Worm (Caenorhabditis elegans) whole organism, L4 larva: ENCODE measurements around the gene C25A8.1.

Experiments
- F10B5.3 ChIP-seq: sonication (generic microtip); optimal IDR thresholded peaks from 2 replicates; lab custom pipeline; 2016; ENCODE audit warnings: mild to moderate bottlenecking, missing genetic modification characterization, missing compliant biosample characterization
- F26F4.8 ChIP-seq: fragments of 200-800 bp; sonication (Bioruptor generic); conservative IDR thresholded peaks from 2 replicates; pipeline ENCODE4 v1.3.6; 2022; ENCODE audit warnings: missing genetic modification characterization, missing compliant biosample characterization
- F44E2.7 ChIP-seq: fragments of 200-800 bp; sonication (Bioruptor generic); IDR thresholded peaks from 2 replicates; pipeline ENCODE4 v2.1.2; 2022; ENCODE audit warnings: missing genetic modification characterization, missing compliant biosample characterization
- F49E8.2 ChIP-seq: sonication (generic microtip); optimal IDR thresholded peaks from 2 replicates; lab custom pipeline; 2016; ENCODE audit warnings: missing compliant biosample characterization, mild to moderate bottlenecking, missing genetic modification characterization, borderline replicate concordance
- Y105C5A.15 ChIP-seq: fragments of 200-800 bp; sonication (Bioruptor generic); IDR thresholded peaks from 2 replicates; pipeline ENCODE4 v1.3.6; 2022; ENCODE audit warnings: missing genetic modification characterization, missing compliant biosample characterization
- Y75B8A.6 ChIP-seq: fragments of 200-800 bp; sonication (Bioruptor generic); IDR thresholded peaks from 2 replicates; pipeline ENCODE4 v1.3.6; 2022; ENCODE audit warnings: missing genetic modification reagents, missing genetic modification characterization, missing compliant biosample characterization
- ZK337.2 ChIP-seq: fragments of 200-800 bp; sonication (Bioruptor generic); IDR thresholded peaks from 2 replicates; pipeline ENCODE4 v1.3.6; 2022; ENCODE audit warnings: missing genetic modification reagents, missing genetic modification characterization, missing compliant biosample characterization
- aha-1 ChIP-seq: fragments of 150-350 bp; peaks from one replicate; lab custom pipeline; 2014; ENCODE audit warnings: missing biosample characterization, missing genetic modification characterization
- aly-2 ChIP-seq: sonication (generic microtip); optimal IDR thresholded peaks from 2 replicates; lab custom pipeline; 2018; ENCODE audit warnings: missing biosample characterization, missing genetic modification characterization
- ceh-32 ChIP-seq: sonication (generic microtip); optimal IDR thresholded peaks from 2 replicates; lab custom pipeline; 2016; ENCODE audit warnings: mild to moderate bottlenecking, missing genetic modification characterization, missing compliant biosample characterization; ENCODE audit not compliant: poor library complexity
- ceh-62 ChIP-seq: sonication (generic microtip); optimal IDR thresholded peaks from 2 replicates; lab custom pipeline; 2017; ENCODE audit warnings: missing biosample characterization, missing genetic modification characterization
- ceh-82 ChIP-seq: sonication (generic microtip); optimal IDR thresholded peaks from 2 replicates; lab custom pipeline; 2017; ENCODE audit warnings: missing biosample characterization, missing genetic modification characterization
- ces-1 ChIP-seq: fragments of 150-350 bp; sonication (generic microtip); optimal IDR thresholded peaks from 4 replicates; lab custom pipeline; 2014; ENCODE audit warnings: missing biosample characterization, missing genetic modification reagents, missing genetic modification characterization
- cey-2 ChIP-seq: sonication (generic microtip); optimal IDR thresholded peaks from 3 replicates; lab custom pipeline; 2017; ENCODE audit warnings: missing genetic modification characterization, mild to moderate bottlenecking, missing compliant biosample characterization, antibody characterized with exemption, borderline replicate concordance; ENCODE audit not compliant: insufficient read depth
- daf-12 ChIP-seq: fragments of 150-350 bp; optimal IDR thresholded peaks from 2 replicates; lab custom pipeline; 2014; ENCODE audit warnings: missing biosample characterization, missing genetic modification reagents, missing genetic modification characterization
- daf-16 ChIP-seq, 3 experiments: sonication (generic microtip); optimal IDR thresholded peaks; 2 replicates each; lab custom pipeline; 2016 to 2017; ENCODE audit warnings: missing genetic modification characterization in 3 of 3, missing genetic modification reagents in 3 of 3, mild to moderate bottlenecking in 2 of 3, missing compliant biosample characterization in 2 of 3, missing biosample characterization in 1 of 3, moderate library complexity in 1 of 3
- dmd-6 ChIP-seq: fragments of 200-800 bp; sonication (Bioruptor generic); IDR thresholded peaks from 2 replicates; pipeline ENCODE4 v1.3.6; 2022; ENCODE audit warnings: missing genetic modification reagents, missing genetic modification characterization, missing compliant biosample characterization
- dmd-9 ChIP-seq: fragments of 200-800 bp; sonication (Bioruptor generic); IDR thresholded peaks from 2 replicates; pipeline ENCODE4 v1.3.6; 2022; ENCODE audit warnings: missing genetic modification reagents, missing genetic modification characterization, missing compliant biosample characterization
- duxl-1 ChIP-seq: sonication (generic microtip); optimal IDR thresholded peaks from 2 replicates; lab custom pipeline; 2016; ENCODE audit warnings: mild to moderate bottlenecking, missing genetic modification characterization, moderate library complexity, missing compliant biosample characterization; ENCODE audit not compliant: poor library complexity
- egl-43 ChIP-seq: fragments of 200-800 bp; sonication (Bioruptor generic); IDR thresholded peaks from 2 replicates; pipeline ENCODE4 v1.3.6; 2022; ENCODE audit warnings: missing genetic modification reagents, missing genetic modification characterization, missing compliant biosample characterization
- hif-1 ChIP-seq, 2 experiments: sonication (generic microtip); optimal IDR thresholded peaks; 2 replicates each; lab custom pipeline; 2016 to 2017; ENCODE audit warnings: missing compliant biosample characterization in 2 of 2, missing genetic modification characterization in 2 of 2, missing genetic modification reagents in 2 of 2, missing genotype in 2 of 2, mild to moderate bottlenecking in 1 of 2
- jun-1 ChIP-seq: fragments of 150-350 bp; optimal IDR thresholded peaks from 2 replicates; lab custom pipeline; 2014; ENCODE audit warnings: missing biosample characterization, missing genetic modification reagents, missing genetic modification characterization
- lim-7 ChIP-seq: fragments of 200-800 bp; sonication (Bioruptor generic); IDR thresholded peaks from 2 replicates; pipeline ENCODE4 v1.3.6; 2022; ENCODE audit warnings: missing genetic modification characterization, missing compliant biosample characterization
- lin-13 ChIP-seq: fragments of 150-350 bp; optimal IDR thresholded peaks from 2 replicates; lab custom pipeline; 2014; ENCODE audit warnings: missing biosample characterization, missing genetic modification reagents, missing genetic modification characterization
- lin-15B ChIP-seq: fragments of 150-350 bp; sonication (generic microtip); optimal IDR thresholded peaks from 3 replicates; lab custom pipeline; 2014; ENCODE audit warnings: missing biosample characterization, missing genetic modification characterization
- lin-39 ChIP-seq: fragments of 150-350 bp; optimal IDR thresholded peaks from 2 replicates; lab custom pipeline; 2014; ENCODE audit warnings: missing biosample characterization, missing genetic modification reagents, missing genetic modification characterization
- madf-5 ChIP-seq, 2 experiments: fragments of 200-800 bp; sonication (Bioruptor generic); IDR thresholded peaks; 2 replicates each; pipeline ENCODE4 v1.3.6; 2022; ENCODE audit warnings: missing compliant biosample characterization in 2 of 2, missing genetic modification characterization in 2 of 2
- madf-9 ChIP-seq: fragments of 200-800 bp; sonication (Bioruptor generic); conservative IDR thresholded peaks from 2 replicates; pipeline ENCODE4 v1.3.6; 2022; ENCODE audit warnings: missing genetic modification reagents, missing genetic modification characterization, missing compliant biosample characterization
- mdl-1 ChIP-seq, 2 experiments: fragments of 150-350 bp in 1 of 2; sonication (generic microtip) in 1 of 2; optimal IDR thresholded peaks; 2 replicates each; lab custom pipeline; 2014 to 2017; ENCODE audit warnings: missing biosample characterization in 2 of 2, missing genetic modification characterization in 2 of 2
- mdt-29 ChIP-seq: fragments of 200-800 bp; sonication (Bioruptor generic); IDR thresholded peaks from 2 replicates; pipeline ENCODE4 v1.3.6; 2022; ENCODE audit warnings: missing genetic modification reagents, missing genetic modification characterization, missing compliant biosample characterization
- mes-2 ChIP-seq: sonication (generic microtip); optimal IDR thresholded peaks from 2 replicates; lab custom pipeline; 2016; ENCODE audit warnings: missing genotype, mild to moderate bottlenecking, missing genetic modification characterization, missing compliant biosample characterization; ENCODE audit not compliant: poor library complexity, severe bottlenecking
- mxl-2 ChIP-seq: fragments of 200-800 bp; sonication (Bioruptor generic); conservative IDR thresholded peaks from 2 replicates; pipeline ENCODE4 v1.3.6; 2022; ENCODE audit warnings: missing genetic modification reagents, missing genetic modification characterization, missing compliant biosample characterization
- mxl-3 ChIP-seq: fragments of 200-800 bp; sonication (Bioruptor generic); optimal IDR thresholded peaks from 2 replicates; lab custom pipeline; 2018; ENCODE audit warnings: mild to moderate bottlenecking, missing genetic modification characterization, missing compliant biosample characterization
- nhr-10 ChIP-seq: fragments of 150-350 bp; optimal IDR thresholded peaks from 2 replicates; lab custom pipeline; 2014; ENCODE audit warnings: missing biosample characterization, missing genetic modification characterization
- nhr-11 ChIP-seq: fragments of 150-350 bp; optimal IDR thresholded peaks from 2 replicates; lab custom pipeline; 2014; ENCODE audit warnings: missing biosample characterization, missing genetic modification characterization
- nhr-42 ChIP-seq: fragments of 200-800 bp; sonication (Bioruptor generic); IDR thresholded peaks from 2 replicates; pipeline ENCODE4 v1.3.6; 2022; ENCODE audit warnings: missing genetic modification characterization, missing compliant biosample characterization
- nhr-48 ChIP-seq: sonication (generic microtip); optimal IDR thresholded peaks from 2 replicates; lab custom pipeline; 2016; ENCODE audit warnings: mild to moderate bottlenecking, missing genetic modification characterization, missing compliant biosample characterization
- nhr-6 ChIP-seq: fragments of 150-350 bp; optimal IDR thresholded peaks from 2 replicates; lab custom pipeline; 2014; ENCODE audit warnings: missing biosample characterization, missing genetic modification characterization
- pqm-1 ChIP-seq: sonication (generic microtip); optimal IDR thresholded peaks from 2 replicates; lab custom pipeline; 2017; ENCODE audit warnings: missing biosample characterization, missing genetic modification characterization
- rbr-2 ChIP-seq: sonication (generic microtip); optimal IDR thresholded peaks from 2 replicates; lab custom pipeline; 2016; ENCODE audit warnings: missing genotype, missing genetic modification characterization, missing compliant biosample characterization
- saeg-2 ChIP-seq: fragments of 200-800 bp; sonication (Bioruptor generic); IDR thresholded peaks from 2 replicates; pipeline ENCODE4 v1.3.6; 2022; ENCODE audit warnings: missing genetic modification reagents, missing genetic modification characterization, missing compliant biosample characterization
- sdz-12 ChIP-seq: fragments of 200-800 bp; sonication (Bioruptor generic); optimal IDR thresholded peaks from 2 replicates; lab custom pipeline; 2018; ENCODE audit warnings: mild to moderate bottlenecking, missing genetic modification characterization, missing compliant biosample characterization
- snpc-4 ChIP-seq: fragments of 150-350 bp; optimal IDR thresholded peaks from 2 replicates; lab custom pipeline; 2014; ENCODE audit warnings: missing biosample characterization, missing genetic modification characterization
- spr-3 ChIP-seq: fragments of 200-800 bp; sonication (Bioruptor generic); optimal IDR thresholded peaks from 2 replicates; lab custom pipeline; 2018; ENCODE audit warnings: mild to moderate bottlenecking, missing genetic modification characterization, missing compliant biosample characterization
- tra-1 ChIP-seq: fragments of 200-800 bp; sonication (Bioruptor generic); IDR thresholded peaks from 2 replicates; pipeline ENCODE4 v1.3.6; 2022; ENCODE audit warnings: missing genetic modification reagents, missing genetic modification characterization, missing compliant biosample characterization
- zag-1 ChIP-seq: fragments of 150-350 bp; optimal IDR thresholded peaks from 2 replicates; lab custom pipeline; 2014; ENCODE audit warnings: missing biosample characterization, missing genetic modification characterization
- zfp-2 ChIP-seq: sonication (generic microtip); optimal IDR thresholded peaks from 2 replicates; lab custom pipeline; 2016; ENCODE audit warnings: mild to moderate bottlenecking, missing genetic modification characterization, missing compliant biosample characterization
- zfp-3 ChIP-seq: fragments of 200-800 bp; sonication (Bioruptor generic); conservative IDR thresholded peaks from 2 replicates; pipeline ENCODE4 v1.3.6; 2022; ENCODE audit warnings: missing genetic modification reagents, missing genetic modification characterization, missing compliant biosample characterization
- zip-11 ChIP-seq: fragments of 200-800 bp; sonication (Bioruptor generic); IDR thresholded peaks from 2 replicates; pipeline ENCODE4 v1.3.6; 2022; ENCODE audit warnings: missing genetic modification characterization, missing compliant biosample characterization
- ztf-7 ChIP-seq: fragments of 150-350 bp; optimal IDR thresholded peaks from 2 replicates; lab custom pipeline; 2014; ENCODE audit warnings: missing biosample characterization, missing genetic modification characterization

Gene C25A8.1

DNA sequence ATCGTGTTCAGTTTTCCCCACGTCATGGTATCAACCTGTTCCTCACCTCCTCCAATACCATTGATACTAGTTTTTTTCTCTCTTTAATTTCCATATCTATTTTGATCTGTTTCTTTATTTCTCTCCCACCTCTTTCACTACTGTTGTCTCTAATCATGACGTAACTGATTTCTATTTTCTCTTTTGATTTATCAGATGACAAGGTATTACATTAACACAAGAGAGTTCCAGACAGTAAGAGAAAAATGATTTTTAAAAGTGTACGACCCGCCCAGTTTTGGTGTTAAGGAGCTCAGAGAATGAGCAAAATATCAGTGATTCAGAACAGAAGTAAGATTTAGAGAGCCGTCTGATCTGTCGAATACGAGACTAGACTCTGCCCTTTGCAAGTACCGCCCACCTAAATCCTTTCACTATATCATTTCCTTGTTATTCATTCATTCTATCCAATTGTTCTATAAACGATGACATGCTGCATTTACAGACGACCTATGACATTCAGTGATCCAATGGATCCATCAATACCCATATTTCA is 38.8 kb downstream of the C25A8.1 start, which contains the start of gene nhr-105:
Gene nhr-105, plus strand, starts transcription at position 485 of the 535 bp plus-strand sequence.
- TF ChIP-seq ceh-62 (tag; lab: Kevin White, UChicago) (no peak), mdt-29 (no peak), zfp-3 (GFP tag; lab: Robert Waterston, UW) (0 out of 2 replicates have a peak, but pooled peaks have one; percentile 11), Y105C5A.15 (GFP tag; lab: Robert Waterston, UW) (no peak), nhr-42 (GFP tag; lab: Robert Waterston, UW) (0 out of 2 replicates have a peak, but pooled peaks have one; percentile 54), jun-1 (tag; lab: Kevin White, UChicago) (no peak), cey-2 (tag; lab: Kevin White, UChicago) (peak; percentile 83), rbr-2 (tag; lab: Kevin White, UChicago) (peak; percentile 17), mdl-1 (tag; optimal IDR thresholded peaks at IDR 0.05; lab: Kevin White, UChicago) (peak in 1 of 2 experiments; percentile 59), pqm-1 (tag; lab: Kevin White, UChicago) (peak; percentile 13), tra-1 (GFP tag; lab: Robert Waterston, UW) (peak; percentile 62), aha-1 (tag; lab: Kevin White, UChicago) (peak; percentile 98), lim-7 (GFP tag; lab: Robert Waterston, UW) (no peak), ceh-32 (tag; lab: Kevin White, UChicago) (no peak), nhr-48 (tag; lab: Kevin White, UChicago) (peak; percentile 88), mxl-3 (no peak), zfp-2 (no peak), lin-13 (GFP tag; lab: Kevin White, UChicago) (peak; percentile 12), egl-43 (GFP tag; lab: Robert Waterston, UW) (no peak), F10B5.3 (tag; lab: Kevin White, UChicago) (no peak), F49E8.2 (tag; lab: Kevin White, UChicago) (no peak), madf-5 (GFP tag; IDR thresholded peaks at IDR 0.05; lab: Robert Waterston, UW) (0 out of 4 replicates have a peak, but pooled peaks of 1 of the 2 experiments have one; percentile 10), F44E2.7 (GFP tag; lab: Robert Waterston, UW) (no peak), sdz-12 (GFP tag; lab: Kevin White, UChicago) (peak; percentile 46), ceh-82 (tag; lab: Kevin White, UChicago) (no peak), mes-2 (tag; lab: Kevin White, UChicago) (peak; percentile 11), ces-1 (no peak), zag-1 (tag; lab: Kevin White, UChicago) (no peak), duxl-1 (tag; lab: Kevin White, UChicago) (no peak), snpc-4 (tag; lab: Kevin White, UChicago) (no peak), spr-3 (GFP tag; lab: Kevin White, UChicago) (no peak), F26F4.8 (no peak), hif-1 (tag; optimal IDR thresholded peaks at IDR 0.05; lab: Kevin White, UChicago) (no peak), dmd-6 (GFP tag; lab: Robert Waterston, UW) (peak; percentile 77), lin-39 (tag; lab: Kevin White, UChicago) (no peak), mxl-2 (peak; percentile 67; the same call in 1 of the 2 replicates), zip-11 (no peak), saeg-2 (GFP tag; lab: Robert Waterston, UW) (no peak), ZK337.2 (no peak), daf-16 (GFP tag; optimal IDR thresholded peaks at IDR 0.05; lab: Kevin White, UChicago) (no peak), daf-16 (tag; optimal IDR thresholded peaks at IDR 0.05; lab: Kevin White, UChicago) (peak; percentile 83), daf-12 (tag; lab: Kevin White, UChicago) (no peak), nhr-6 (tag; lab: Kevin White, UChicago) (peak; percentile 53), dmd-9 (GFP tag; lab: Robert Waterston, UW) (no peak), ztf-7 (peak; percentile 57), Y75B8A.6 (0 out of 2 replicates have a peak, but pooled peaks have one; percentile 33), nhr-11 (peak; percentile 27), nhr-10 (tag; lab: Kevin White, UChicago) (peak; percentile 74), aly-2 (tag; lab: Kevin White, UChicago) (no peak), lin-15B (no peak), madf-9 (GFP tag; lab: Robert Waterston, UW) (no peak; the same call in 1 of the 2 replicates)
